Worm (Caenorhabditis elegans) whole organism, L3 larva: ENCODE results near the gene H04M03.3.

Experiments used
- elt-2 ChIP-seq: sonication (generic microtip); optimal IDR thresholded peaks from 2 replicates; lab custom pipeline; 2016; ENCODE audit warnings: missing genetic modification reagents, mild to moderate bottlenecking, missing genetic modification characterization, missing compliant biosample characterization
- jun-1 ChIP-seq: fragments of 150-350 bp; optimal IDR thresholded peaks from 2 replicates; lab custom pipeline; 2014; ENCODE audit warnings: missing biosample characterization, missing genetic modification reagents, missing genetic modification characterization
- nhr-11 ChIP-seq: fragments of 150-350 bp; optimal IDR thresholded peaks from 2 replicates; lab custom pipeline; 2014; ENCODE audit warnings: missing biosample characterization, missing genetic modification characterization
- nhr-12 ChIP-seq: fragments of 150-350 bp; optimal IDR thresholded peaks from 2 replicates; lab custom pipeline; 2014; ENCODE audit warnings: missing biosample characterization, missing genetic modification characterization
- nhr-25 ChIP-seq: sonication (generic microtip); optimal IDR thresholded peaks from 2 replicates; lab custom pipeline; 2017; ENCODE audit warnings: missing biosample characterization, missing genetic modification characterization
- nhr-28 ChIP-seq: fragments of 150-350 bp; optimal IDR thresholded peaks from 2 replicates; lab custom pipeline; 2014; ENCODE audit warnings: missing biosample characterization, missing genetic modification characterization
- pha-4 ChIP-seq: fragments of 150-350 bp; optimal IDR thresholded peaks from 2 replicates; lab custom pipeline; 2014; ENCODE audit warnings: missing biosample characterization, missing genetic modification reagents, missing genetic modification characterization
- pqm-1 ChIP-seq: fragments of 150-350 bp; optimal IDR thresholded peaks from 2 replicates; lab custom pipeline; 2017; ENCODE audit warnings: missing biosample characterization, missing genetic modification characterization, inconsistent platforms
- snpc-4 ChIP-seq: fragments of 150-350 bp; optimal IDR thresholded peaks from 2 replicates; lab custom pipeline; 2014; ENCODE audit warnings: missing biosample characterization, missing genetic modification characterization
- zag-1 ChIP-seq: fragments of 150-350 bp; optimal IDR thresholded peaks from 2 replicates; lab custom pipeline; 2014; ENCODE audit warnings: missing biosample characterization, missing genetic modification characterization

DNA sequence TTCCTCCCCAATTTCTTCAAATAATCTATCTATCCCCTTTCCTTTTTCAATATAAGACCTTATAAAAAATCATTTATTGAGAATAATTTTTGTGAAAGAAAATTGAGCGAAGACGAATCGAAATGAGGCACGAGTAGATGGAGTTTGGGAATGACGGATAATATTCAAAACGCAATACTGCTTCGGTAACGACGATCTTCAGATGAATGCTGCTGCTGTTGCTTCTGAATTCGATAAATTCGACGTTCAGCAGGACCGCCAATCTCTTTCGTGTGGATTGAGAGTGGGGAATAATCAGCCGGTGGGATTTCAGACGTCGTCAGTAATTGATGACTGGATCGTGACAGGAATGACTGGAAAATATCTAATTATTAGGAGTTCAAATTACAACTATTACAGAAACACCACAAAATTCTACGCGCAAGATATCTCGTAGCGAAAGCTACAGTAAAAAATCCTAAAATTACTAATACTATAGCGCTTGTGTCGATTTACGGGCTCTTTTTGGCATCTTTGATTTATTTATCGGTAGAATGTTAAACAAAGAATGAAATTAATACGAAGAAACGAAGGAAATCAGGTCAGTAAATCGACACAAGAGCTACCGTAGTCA, 40.5 kb upstream of the H04M03.3 start:
- no peak for TF ChIP-seq nhr-11 (tag; lab: Kevin White, UChicago)
- TF ChIP-seq jun-1 (tag; lab: Kevin White, UChicago) = no peak
- TF ChIP-seq pha-4 (tag; lab: Kevin White, UChicago) = no peak
- no peak for TF ChIP-seq nhr-28 (tag; lab: Kevin White, UChicago)
- no peak for TF ChIP-seq zag-1
- no peak for TF ChIP-seq nhr-25 (tag; lab: Kevin White, UChicago)
- no peak for TF ChIP-seq nhr-12
- no peak for TF ChIP-seq elt-2 (tag; lab: Kevin White, UChicago)
- no peak for TF ChIP-seq pqm-1 (tag; lab: Kevin White, UChicago)
- no peak for TF ChIP-seq snpc-4
